Worm (Caenorhabditis elegans): ENCODE data around the gene irg-6.
"Not testable (repeated sequence)": the region's sequence is repeated elsewhere in the genome, so short reads cannot be mapped to it uniquely, and the experiment has no call there.

The irg-6 gene

DNA sequence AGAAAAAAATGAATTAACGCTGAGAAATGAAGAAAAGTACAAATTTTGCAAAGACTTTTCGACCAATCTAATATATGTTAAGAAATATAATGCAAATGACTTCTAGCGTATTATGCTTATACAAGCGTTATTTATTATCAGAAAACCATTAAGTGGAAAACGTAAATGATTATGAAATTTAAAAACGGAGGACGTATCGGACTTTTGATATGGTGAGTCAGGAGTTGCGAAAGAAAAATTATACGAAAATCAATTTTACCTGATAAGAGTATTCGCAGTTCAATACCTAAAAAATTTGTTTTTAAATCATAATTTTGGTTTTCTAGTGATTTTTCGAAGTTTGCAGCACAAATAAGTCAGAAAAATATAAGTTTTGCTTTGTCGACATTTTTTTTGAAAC lies 38.2 kb downstream of the irg-6 start:
- TF ChIP-seq unc-62 (GFP tag; optimal IDR thresholded peaks at IDR 0.05), result no peak

DNA sequence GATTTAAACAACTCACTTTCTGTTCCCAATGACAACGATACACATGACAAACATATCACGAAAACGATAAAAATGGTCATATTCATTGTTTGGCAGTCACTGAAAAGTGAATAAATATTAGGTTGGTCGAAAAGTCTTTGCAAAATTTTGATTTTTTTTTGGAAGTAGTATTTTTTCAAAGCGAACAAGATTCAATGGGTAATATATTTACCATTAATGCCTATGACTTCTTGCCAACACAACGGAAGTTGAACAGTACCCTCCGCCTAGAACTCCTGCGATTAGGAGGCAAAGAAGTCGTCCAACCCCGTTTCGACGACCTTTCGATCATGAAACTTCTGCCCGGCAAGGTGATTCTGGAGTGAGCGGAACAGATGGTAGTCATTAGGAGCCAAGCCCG lies 39.5 kb downstream of the irg-6 start, which contains the start of gene ZK896.1:
Gene ZK896.1 (minus strand): TSS at position 101 of the 400 bp plus-strand sequence.
- TF ChIP-seq unc-62 (GFP tag; optimal IDR thresholded peaks at IDR 0.05), result not testable (repeated sequence)

DNA sequence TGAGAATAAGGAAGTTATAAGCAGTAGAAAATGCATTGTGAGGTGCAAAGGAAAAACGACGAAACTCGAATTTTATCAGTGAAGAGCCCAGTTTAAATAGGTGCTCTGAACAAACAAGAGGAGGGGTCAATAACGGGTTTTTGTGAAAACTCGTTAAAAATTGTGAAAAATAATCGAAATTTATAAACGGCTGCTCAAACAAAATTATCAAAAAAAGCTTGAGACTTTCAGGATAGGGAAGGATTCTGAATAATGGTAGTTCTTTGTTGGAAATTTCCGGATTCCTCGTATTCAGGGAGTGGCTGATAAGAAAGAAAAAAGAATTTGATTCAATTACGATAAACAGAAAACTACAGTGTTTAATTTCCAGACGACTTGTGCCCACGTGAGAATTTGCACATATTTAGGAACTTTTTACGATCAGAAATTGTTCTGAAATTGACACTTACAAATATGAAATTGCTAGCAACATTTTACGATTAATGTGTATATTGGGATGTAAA lies 43.3 kb downstream of the irg-6 start, which contains the start of gene clec-187:
Gene clec-187 (minus strand): TSS at position 51 of the 503 bp plus-strand sequence.
- TF ChIP-seq unc-62 (GFP tag; optimal IDR thresholded peaks at IDR 0.05), result no peak

DNA sequence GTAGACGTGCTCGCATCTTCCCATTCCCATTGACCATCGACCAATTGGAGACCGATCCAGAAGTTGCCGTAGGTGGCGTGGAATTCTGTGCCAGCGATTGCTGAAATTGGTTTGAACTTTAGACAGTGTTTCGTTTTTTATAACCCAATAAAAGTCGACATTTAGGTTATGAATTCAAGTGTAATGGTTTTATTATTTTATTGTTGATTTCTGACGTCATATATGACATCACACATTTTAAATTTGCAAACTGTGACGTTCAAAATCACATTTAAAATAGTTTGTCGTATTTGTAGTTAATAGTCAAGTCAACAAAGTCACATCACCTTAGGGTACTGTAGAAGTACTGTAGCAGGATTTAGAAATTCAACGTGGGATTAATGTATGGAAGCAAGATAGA lies 44.5 kb downstream of the irg-6 start:
- no peak for TF ChIP-seq unc-62 (GFP tag; optimal IDR thresholded peaks at IDR 0.05)

DNA sequence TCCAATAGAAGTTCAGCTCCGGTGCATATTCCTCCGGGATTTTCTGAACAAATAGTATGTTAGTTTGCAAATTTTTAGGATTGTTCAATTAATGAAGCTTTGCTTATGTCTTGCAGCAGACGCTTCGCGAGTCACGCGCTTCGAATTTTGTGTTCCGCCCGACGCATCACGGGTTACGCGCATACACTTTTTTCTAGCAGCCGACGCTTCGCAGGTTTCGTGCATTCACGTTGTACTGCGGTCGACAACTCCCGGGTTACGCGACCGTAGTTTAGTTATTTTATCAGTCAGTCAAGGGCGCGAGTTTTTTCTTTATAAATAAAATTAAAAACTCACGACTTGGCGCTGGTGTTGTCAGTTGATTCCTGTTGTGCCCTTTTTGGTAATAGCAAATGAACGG lies 45.0 kb downstream of the irg-6 start:
- TF ChIP-seq unc-62 (GFP tag; optimal IDR thresholded peaks at IDR 0.05), result no peak

DNA sequence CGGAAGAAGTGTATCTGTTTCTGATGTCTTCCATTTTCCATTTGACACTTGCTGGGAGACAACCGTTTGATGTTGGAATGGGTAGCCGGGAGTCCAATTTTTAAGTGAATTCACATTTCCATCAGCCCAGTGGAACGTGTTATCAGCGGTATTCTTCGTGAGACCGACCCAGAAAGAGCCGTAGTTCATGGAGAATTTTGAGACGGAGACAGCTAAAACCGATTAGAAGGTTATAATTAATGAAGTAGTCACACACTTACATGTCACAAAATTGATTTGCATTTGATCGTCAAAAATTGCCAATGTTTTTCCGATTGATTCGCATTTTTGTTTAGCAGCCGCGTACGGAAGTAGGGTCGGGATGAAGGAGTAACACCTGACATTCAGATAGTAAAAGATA lies 45.4 kb downstream of the irg-6 start:
- TF ChIP-seq unc-62 (GFP tag; optimal IDR thresholded peaks at IDR 0.05), result no peak

DNA sequence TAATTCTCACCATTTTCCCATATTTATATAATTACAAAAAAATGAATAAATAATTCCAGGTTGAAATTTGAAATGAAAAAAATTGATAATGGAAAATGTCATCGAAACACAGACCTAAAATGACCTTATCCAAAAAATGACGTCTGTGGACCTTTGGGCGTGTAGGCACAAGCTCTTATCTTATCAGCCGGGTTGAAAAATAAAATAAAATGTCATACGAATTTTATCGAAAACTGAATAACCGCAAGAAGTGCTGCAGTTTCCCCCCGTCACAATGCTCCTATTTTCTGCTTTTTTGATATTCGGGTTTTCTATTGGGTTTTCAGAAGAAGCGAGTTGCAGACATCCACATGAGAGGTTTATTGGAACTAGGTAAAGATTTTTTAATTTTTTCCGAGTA lies 48.9 kb downstream of the irg-6 start, which contains the start of gene clec-186:
Gene clec-186 (plus strand): TSS at position 226 of the 400 bp plus-strand sequence.
- no peak for TF ChIP-seq unc-62 (GFP tag; optimal IDR thresholded peaks at IDR 0.05)

All from whole organism, dauer.